Fruit fly (Drosophila melanogaster): ENCODE data around the gene Spn.

Spn gene

dm6 chr3L:2554118-2554814 is at the start of gene Spn:
Gene Spn, minus strand, starts transcription at chr3L:2554292.
- TF ChIP-seq Nf-YB (GFP tag; optimal IDR thresholded peaks at IDR 0.05) (no peak), sr (GFP tag; IDR thresholded peaks at IDR 0.05) (no peak), tio (GFP tag; optimal IDR thresholded peaks at IDR 0.05) (no peak), Lim3 (GFP tag; IDR thresholded peaks at IDR 0.05) (no peak), CG18011 (GFP tag; optimal IDR thresholded peaks at IDR 0.05) (no peak), CG9609 (GFP tag; optimal IDR thresholded peaks at IDR 0.05) (no peak), NC2α (GFP tag; optimal IDR thresholded peaks at IDR 0.05) (peak; percentile 1), CG30431 (GFP tag; optimal IDR thresholded peaks at IDR 0.05) (no peak), zen (tag; optimal IDR thresholded peaks at IDR 0.05) (peak; percentile 46), CG15011 (GFP tag; optimal IDR thresholded peaks at IDR 0.05) (no peak), bcd (GFP tag; optimal IDR thresholded peaks at IDR 0.05) (no peak), CG7928 (GFP tag; optimal IDR thresholded peaks at IDR 0.05) (peak; percentile 13), ham (GFP tag; IDR thresholded peaks at IDR 0.05) (no peak), CG12659 (GFP tag; optimal IDR thresholded peaks at IDR 0.05) (peak; percentile 80), CG14710 (tag; optimal IDR thresholded peaks at IDR 0.05) (peak; percentile 77), CG7372 (GFP tag; IDR thresholded peaks at IDR 0.05) (no peak), HHEX (GFP tag; optimal IDR thresholded peaks at IDR 0.05) (no peak), grau (tag; optimal IDR thresholded peaks at IDR 0.05) (no peak), CG9437 (GFP tag; optimal IDR thresholded peaks at IDR 0.05) (no peak), Rfx (GFP tag; IDR thresholded peaks at IDR 0.05) (peak; percentile 72), Spps (tag; optimal IDR thresholded peaks at IDR 0.05) (no peak), caup (GFP tag; optimal IDR thresholded peaks at IDR 0.05; ENCODE audit: severe bottlenecking) (peak; percentile 35), CG43689 (GFP tag; IDR thresholded peaks at IDR 0.05) (no peak), Myb (GFP tag; optimal IDR thresholded peaks at IDR 0.05) (peak; percentile 75), CG32532 (GFP tag; IDR thresholded peaks at IDR 0.05) (peak; percentile 66), CG10431 (GFP tag; optimal IDR thresholded peaks at IDR 0.05) (no peak), grn (GFP tag; optimal IDR thresholded peaks at IDR 0.05) (peak; percentile 8), CG12219 (GFP tag; optimal IDR thresholded peaks at IDR 0.05) (no peak), CG17186 (GFP tag; optimal IDR thresholded peaks at IDR 0.05) (peak; percentile 39), jumu (GFP tag; optimal IDR thresholded peaks at IDR 0.05) (no peak), CG16863 (GFP tag; optimal IDR thresholded peaks at IDR 0.05) (no peak), CG31388 (GFP tag; optimal IDR thresholded peaks at IDR 0.05) (no peak), rib (GFP tag; IDR thresholded peaks at IDR 0.05) (peak; percentile 29; the same call in 1 of the 2 replicates), Doc2 (GFP tag; IDR thresholded peaks at IDR 0.05) (no peak), fru (optimal IDR thresholded peaks at IDR 0.05) (no peak), CG8478 (optimal IDR thresholded peaks at IDR 0.05) (no peak), so (GFP tag; IDR thresholded peaks at IDR 0.05) (0 out of 3 replicates have a peak, but pooled peaks have one; percentile 19), pho (GFP tag; optimal IDR thresholded peaks at IDR 0.05) (peak; percentile 40), chm (GFP tag; IDR thresholded peaks at IDR 0.05) (peak; percentile 82), Nf-YA (GFP tag; IDR thresholded peaks at IDR 0.05) (no peak), CG13624 (GFP tag; optimal IDR thresholded peaks at IDR 0.05) (peak; percentile 41), B-H1 (GFP tag; IDR thresholded peaks at IDR 0.05) (no peak), CG10321 (GFP tag; IDR thresholded peaks at IDR 0.05) (no peak; the same call in 1 of the 2 replicates), Bteb2 (GFP tag; optimal IDR thresholded peaks at IDR 0.05) (no peak), CG3995 (GFP tag; optimal IDR thresholded peaks at IDR 0.05) (peak; percentile 82), Eip74EF (GFP tag; optimal IDR thresholded peaks at IDR 0.05) (no peak), CG11560 (tag; IDR thresholded peaks at IDR 0.05) (peak; percentile 99), sisA (GFP tag; IDR thresholded peaks at IDR 0.05) (no peak), CG15269 (tag; optimal IDR thresholded peaks at IDR 0.05) (no peak), Lhr (GFP tag; optimal IDR thresholded peaks at IDR 0.05) (peak; percentile 86), CG17359 (tag; optimal IDR thresholded peaks at IDR 0.05) (peak; percentile 0)
